Worm (Caenorhabditis elegans): ENCODE measurements around the gene ckb-4.
A peak's percentile ranks its signal among the peaks of the same experiment; 100 is the strongest.

Gene ckb-4

DNA sequence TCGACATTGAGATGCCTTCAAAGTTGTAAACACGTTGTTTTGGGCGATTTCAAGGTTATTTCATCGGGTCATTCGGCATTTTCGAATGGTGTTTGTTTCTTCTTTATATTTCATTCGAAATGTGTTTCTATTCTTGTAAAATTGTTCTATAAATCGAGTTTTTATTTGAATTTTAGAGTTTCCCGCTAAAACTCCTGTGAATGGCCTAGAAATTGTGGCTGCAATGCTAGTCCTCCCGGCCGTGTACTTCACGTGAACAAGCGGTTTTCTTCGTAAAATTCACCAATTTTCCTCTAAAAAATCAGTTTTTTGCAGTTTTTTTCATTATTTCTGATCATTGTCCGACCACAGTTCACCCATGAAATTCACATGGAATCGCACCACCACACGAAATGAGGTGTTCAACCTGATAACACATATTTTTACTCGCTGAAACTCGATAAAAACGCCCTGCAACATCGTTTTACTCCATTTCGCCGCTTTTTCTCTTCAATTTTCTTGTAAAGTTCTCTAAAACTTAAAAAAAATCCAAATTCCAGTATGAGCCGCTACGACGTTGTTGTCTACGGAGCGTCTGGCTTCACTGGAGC is 17.9 kb upstream of the ckb-4 start, which contains the start of gene ldp-1 (continued):
- TF ChIP-seq sptf-2 (GFP tag; optimal IDR thresholded peaks at IDR 0.05) (no peak), snpc-3.4 (tag; optimal IDR thresholded peaks at IDR 0.05) (no peak), F23B12.7 (tag; optimal IDR thresholded peaks at IDR 0.05; ENCODE audit: insufficient read depth) (no peak), T07F8.4 (tag; optimal IDR thresholded peaks at IDR 0.05) (no peak), lin-54 (GFP tag; optimal IDR thresholded peaks at IDR 0.05) (peak; percentile 79), nhr-179 (tag; optimal IDR thresholded peaks at IDR 0.05) (no peak), pha-4 (tag; optimal IDR thresholded peaks at IDR 0.05) (no peak), attf-6 (GFP tag; IDR thresholded peaks at IDR 0.05) (no peak), egl-18 (GFP tag; IDR thresholded peaks at IDR 0.05) (no peak), madf-8 (GFP tag; conservative IDR thresholded peaks at IDR 0.05) (peak; percentile 16; the same call in 1 of the 2 replicates), ceh-40 (GFP tag; IDR thresholded peaks at IDR 0.05) (no peak), aptf-2 (GFP tag; conservative IDR thresholded peaks at IDR 0.05) (0 out of 2 replicates have a peak, but pooled peaks have one; percentile 58), sea-2 (GFP tag; IDR thresholded peaks at IDR 0.05) (no peak), snpc-1.1 (tag; optimal IDR thresholded peaks at IDR 0.05; ENCODE audit: insufficient read depth) (peak; percentile 42), nhr-27 (tag; optimal IDR thresholded peaks at IDR 0.05) (no peak), F49E8.2 (tag; optimal IDR thresholded peaks at IDR 0.05; ENCODE audit: insufficient read depth) (no peak), B0019.2 (GFP tag; conservative IDR thresholded peaks at IDR 0.05) (no peak), lin-35 (GFP tag; optimal IDR thresholded peaks at IDR 0.05) (peak; percentile 10 to 81 (median 34)), madf-10 (tag; optimal IDR thresholded peaks at IDR 0.05) (no peak), K12H6.12 (tag; optimal IDR thresholded peaks at IDR 0.05) (no peak), ccch-3 (GFP tag; optimal IDR thresholded peaks at IDR 0.05) (no peak), dox-1 (GFP tag; IDR thresholded peaks at IDR 0.05) (peak; percentile 43; the same call in 1 of the 2 replicates), athp-1 (tag; optimal IDR thresholded peaks at IDR 0.05) (no peak), mcd-1 (GFP tag; IDR thresholded peaks at IDR 0.05) (peak; percentile 76), ztf-3 (GFP tag; optimal IDR thresholded peaks at IDR 0.05) (no peak), F55B11.4 (tag; optimal IDR thresholded peaks at IDR 0.05; ENCODE audit: borderline replicate concordance, insufficient read depth) (no peak), efl-1 (GFP tag; optimal IDR thresholded peaks at IDR 0.05) (peak; percentile 49), egrh-3 (GFP tag; IDR thresholded peaks at IDR 0.05) (no peak), sdz-38 (tag; optimal IDR thresholded peaks at IDR 0.05) (no peak), ceh-58 (GFP tag; IDR thresholded peaks at IDR 0.05) (no peak), ZK185.1 (tag; optimal IDR thresholded peaks at IDR 0.05; ENCODE audit: poor library complexity, severe bottlenecking) (peak; percentile 85), D2030.7 (GFP tag; IDR thresholded peaks at IDR 0.05) (peak; percentile 20; the same call in 1 of the 2 replicates), lsl-1 (GFP tag; optimal IDR thresholded peaks at IDR 0.05) (peak; percentile 7), dpl-1 (GFP tag; optimal IDR thresholded peaks at IDR 0.05) (peak; percentile 73), F57A8.1 (GFP tag; optimal IDR thresholded peaks at IDR 0.05) (no peak), cebp-2 (GFP tag; IDR thresholded peaks at IDR 0.05) (no peak), ztf-28 (GFP tag; IDR thresholded peaks at IDR 0.05) (no peak), nfyb-1 (GFP tag; IDR thresholded peaks at IDR 0.05) (no peak), hlh-12 (tag; optimal IDR thresholded peaks at IDR 0.05) (no peak), nhr-120 (GFP tag; IDR thresholded peaks at IDR 0.05) (no peak), atf-7 (tag; optimal IDR thresholded peaks at IDR 0.05) (no peak), gei-17 (GFP tag; optimal IDR thresholded peaks at IDR 0.05) (no peak), T26A5.8 (tag; optimal IDR thresholded peaks at IDR 0.05) (no peak), mel-28 (tag; optimal IDR thresholded peaks at IDR 0.05; ENCODE audit: borderline replicate concordance) (no peak), chd-7 (tag; optimal IDR thresholded peaks at IDR 0.05) (no peak), B0336.3 (GFP tag; IDR thresholded peaks at IDR 0.05) (0 out of 2 replicates have a peak, but pooled peaks have one; percentile 39), rec-8 (tag; optimal IDR thresholded peaks at IDR 0.05) (peak in 1 of 2 experiments; percentile 2)

All from whole organism, young adult.